Fruit fly (Drosophila melanogaster) whole organism, embryonic: ENCODE data around the gene CatB.

ENCODE experiments used
- Adf1 ChIP-seq: fragments of 200-800 bp; sonication (Bioruptor generic); IDR thresholded peaks from 2 replicates; pipeline ENCODE4 v1.3.6; 2022; ENCODE audit warnings: missing biosample characterization, missing genetic modification characterization
- Antp ChIP-seq: fragments of 200-800 bp; sonication (Bioruptor generic); optimal IDR thresholded peaks from 3 replicates; lab custom pipeline; 2016; ENCODE audit warnings: missing biosample characterization, missing genetic modification characterization
- B-H2 ChIP-seq: fragments of 200-800 bp; sonication (Bioruptor generic); optimal IDR thresholded peaks from 2 replicates; lab custom pipeline; 2018; ENCODE audit warnings: missing biosample characterization, mild to moderate bottlenecking, missing genetic modification characterization
- CG10431 ChIP-seq: fragments of 200-800 bp; sonication (Bioruptor generic); optimal IDR thresholded peaks from 3 replicates; lab custom pipeline; 2018; ENCODE audit warnings: missing biosample characterization, mild to moderate bottlenecking, missing genetic modification characterization
- CG12104 ChIP-seq: fragments of 200-800 bp; sonication (Bioruptor generic); optimal IDR thresholded peaks from 3 replicates; lab custom pipeline; 2016; ENCODE audit warnings: missing biosample characterization, missing genetic modification characterization
- CG1233 ChIP-seq: fragments of 200-800 bp; sonication (Bioruptor generic); optimal IDR thresholded peaks from 4 replicates; lab custom pipeline; 2018; ENCODE audit warnings: missing biosample characterization, mild to moderate bottlenecking, missing genetic modification characterization
- CG12659 ChIP-seq: fragments of 200-800 bp; sonication (Bioruptor generic); optimal IDR thresholded peaks from 3 replicates; lab custom pipeline; 2017; ENCODE audit warnings: mild to moderate bottlenecking, missing biosample characterization, missing genetic modification reagents, missing genetic modification characterization
- CG13296 ChIP-seq: fragments of 200-800 bp; sonication (Bioruptor generic); optimal IDR thresholded peaks from 3 replicates; lab custom pipeline; 2018; ENCODE audit warnings: missing biosample characterization, mild to moderate bottlenecking, missing genetic modification characterization
- CG14710 ChIP-seq: fragments of 200-800 bp; sonication (Bioruptor generic); optimal IDR thresholded peaks from 3 replicates; lab custom pipeline; 2019; ENCODE audit warnings: missing biosample characterization, mild to moderate bottlenecking, missing genetic modification characterization, moderate library complexity
- CG1647 ChIP-seq: fragments of 200-800 bp; sonication (Bioruptor generic); optimal IDR thresholded peaks from 3 replicates; lab custom pipeline; 2016; ENCODE audit warnings: missing biosample characterization, missing genetic modification characterization
- CG17359 ChIP-seq: fragments of 200-800 bp; sonication (Bioruptor generic); optimal IDR thresholded peaks from 3 replicates; lab custom pipeline; 2018; ENCODE audit warnings: missing biosample characterization, mild to moderate bottlenecking, missing genetic modification characterization, moderate library complexity
- CG17361 ChIP-seq: fragments of 200-800 bp; sonication (Bioruptor generic); IDR thresholded peaks from 3 replicates; pipeline ENCODE4 v1.3.6; 2022; ENCODE audit warnings: missing biosample characterization, missing genetic modification characterization
- CG17912 ChIP-seq: fragments of 200-800 bp; sonication (Bioruptor generic); optimal IDR thresholded peaks from 2 replicates; lab custom pipeline; 2018; ENCODE audit warnings: missing biosample characterization, mild to moderate bottlenecking, missing genetic modification characterization
- CG18619 ChIP-seq: fragments of 200-800 bp; sonication (Bioruptor generic); optimal IDR thresholded peaks from 3 replicates; lab custom pipeline; 2017; ENCODE audit warnings: missing biosample characterization, mild to moderate bottlenecking, missing genetic modification characterization
- CG18764 ChIP-seq: fragments of 200-800 bp; sonication (Bioruptor generic); optimal IDR thresholded peaks from 3 replicates; lab custom pipeline; 2016; ENCODE audit warnings: missing biosample characterization, missing genetic modification characterization
- CG2712 ChIP-seq: fragments of 200-800 bp; optimal IDR thresholded peaks from 3 replicates; lab custom pipeline; 2019; ENCODE audit warnings: missing biosample characterization, mild to moderate bottlenecking, missing genetic modification characterization, moderate library complexity
- CG2889 ChIP-seq: fragments of 200-800 bp; sonication (Bioruptor generic); IDR thresholded peaks from 3 replicates; pipeline ENCODE4 v1.3.6; 2022; ENCODE audit warnings: missing biosample characterization, missing genetic modification characterization
- CG3163 ChIP-seq: fragments of 200-800 bp; sonication (Bioruptor generic); optimal IDR thresholded peaks from 3 replicates; lab custom pipeline; 2016; ENCODE audit warnings: missing biosample characterization, missing genetic modification characterization
- CG32767 ChIP-seq: fragments of 200-800 bp; sonication (Bioruptor generic); IDR thresholded peaks from 2 replicates; pipeline ENCODE4 v1.3.6; 2022; ENCODE audit warnings: missing biosample characterization, missing genetic modification characterization
- CG3995 ChIP-seq: fragments of 200-800 bp; sonication (Bioruptor generic); optimal IDR thresholded peaks from 3 replicates; lab custom pipeline; 2016; ENCODE audit warnings: missing biosample characterization, missing genetic modification characterization
- CG6254 ChIP-seq: fragments of 200-800 bp; sonication (Bioruptor generic); optimal IDR thresholded peaks from 3 replicates; lab custom pipeline; 2017; ENCODE audit warnings: mild to moderate bottlenecking, missing biosample characterization, missing genetic modification reagents, missing genetic modification characterization
- CG8290 ChIP-seq, 3 experiments: fragments of 200-800 bp; sonication (Bioruptor generic); optimal IDR thresholded peaks; 2 replicates each; lab custom pipeline; 2016 to 2019; ENCODE audit warnings: missing biosample characterization in 3 of 3, missing genetic modification characterization in 3 of 3, mild to moderate bottlenecking in 2 of 3, moderate library complexity in 1 of 3
- CG8359 ChIP-seq: fragments of 200-800 bp; sonication (Bioruptor generic); optimal IDR thresholded peaks from 2 replicates; lab custom pipeline; 2017; ENCODE audit warnings: missing biosample characterization, mild to moderate bottlenecking, missing genetic modification characterization, borderline replicate concordance
- Camta ChIP-seq: fragments of 200-800 bp; sonication (Bioruptor generic); optimal IDR thresholded peaks from 2 replicates; lab custom pipeline; 2016; ENCODE audit warnings: missing biosample characterization, missing genetic modification characterization
- MESR4 ChIP-seq: fragments of 200-800 bp; sonication (Bioruptor generic); optimal IDR thresholded peaks from 2 replicates; lab custom pipeline; 2018; ENCODE audit warnings: missing biosample characterization, mild to moderate bottlenecking, missing genetic modification characterization, moderate library complexity
- NC2β ChIP-seq: fragments of 200-800 bp; sonication (Bioruptor generic); optimal IDR thresholded peaks from 2 replicates; lab custom pipeline; 2016; ENCODE audit warnings: missing biosample characterization, missing genetic modification characterization
- NfI ChIP-seq: fragments of 200-800 bp; sonication (Bioruptor generic); optimal IDR thresholded peaks from 3 replicates; lab custom pipeline; 2018; ENCODE audit warnings: missing biosample characterization, mild to moderate bottlenecking, missing genetic modification characterization, moderate library complexity
- Oli ChIP-seq: fragments of 200-800 bp; sonication (Bioruptor generic); optimal IDR thresholded peaks from 2 replicates; lab custom pipeline; 2018; ENCODE audit warnings: missing biosample characterization, mild to moderate bottlenecking, missing genetic modification characterization, moderate library complexity
- Opbp ChIP-seq: fragments of 200-800 bp; sonication (Bioruptor generic); IDR thresholded peaks from 3 replicates; pipeline ENCODE4 v1.3.6; 2022; ENCODE audit warnings: missing biosample characterization, missing genetic modification characterization; ENCODE audit not compliant: partially characterized antibody
- Six4 ChIP-seq: fragments of 200-800 bp; sonication (Bioruptor generic); optimal IDR thresholded peaks from 2 replicates; lab custom pipeline; 2016; ENCODE audit warnings: missing biosample characterization, missing genetic modification characterization
- Spps ChIP-seq: fragments of 200-800 bp; sonication (Bioruptor generic); optimal IDR thresholded peaks from 2 replicates; lab custom pipeline; 2018; ENCODE audit warnings: missing biosample characterization, mild to moderate bottlenecking, missing genetic modification characterization
- Taf1 ChIP-seq: fragments of 200-800 bp; sonication (Bioruptor generic); IDR thresholded peaks from 2 replicates; pipeline ENCODE4 v1.3.6; 2022; ENCODE audit warnings: missing biosample characterization, missing genetic modification characterization
- Trl ChIP-seq, 3 experiments: fragments of >200 bp in 2 of 3; fragments of 200-800 bp in 1 of 3; sonication (Bioruptor generic) in 1 of 3; optimal IDR thresholded peaks; 2 replicates in 1 of 3; 3 replicates in 2 of 3; lab custom pipeline; 2016 to 2017; ENCODE audit warnings: missing biosample characterization in 1 of 3, missing genetic modification characterization in 1 of 3
- Vsx1 ChIP-seq: fragments of 200-800 bp; sonication (Bioruptor generic); optimal IDR thresholded peaks from 2 replicates; lab custom pipeline; 2017; ENCODE audit warnings: missing biosample characterization, mild to moderate bottlenecking, missing genetic modification characterization, missing genetic modification reagents
- ap ChIP-seq: fragments of 200-800 bp; sonication (Bioruptor generic); IDR thresholded peaks from 2 replicates; pipeline ENCODE4 v1.3.6; 2022; ENCODE audit warnings: missing biosample characterization, missing genetic modification characterization
- az2 ChIP-seq: fragments of 200-800 bp; sonication (Bioruptor generic); optimal IDR thresholded peaks from 3 replicates; lab custom pipeline; 2016; ENCODE audit warnings: missing biosample characterization, missing genetic modification characterization
- chn ChIP-seq: fragments of 200-800 bp; sonication (Bioruptor generic); optimal IDR thresholded peaks from 2 replicates; lab custom pipeline; 2016; ENCODE audit warnings: missing biosample characterization, missing genetic modification characterization
- da ChIP-seq: fragments of 200-800 bp; sonication (Bioruptor generic); optimal IDR thresholded peaks from 2 replicates; lab custom pipeline; 2016; ENCODE audit warnings: missing biosample characterization, missing genetic modification characterization
- dan ChIP-seq: fragments of 200-800 bp; sonication (Bioruptor generic); IDR thresholded peaks from 2 replicates; pipeline ENCODE4 v1.3.6; 2022; ENCODE audit warnings: missing biosample characterization, missing genetic modification characterization
- eve ChIP-seq, 2 experiments: fragments of >200 bp; optimal IDR thresholded peaks; 2 replicates each; lab custom pipeline; 2017; ENCODE audit warnings: missing biosample characterization in 2 of 2, missing genetic modification characterization in 2 of 2
- eyg ChIP-seq: fragments of 200-800 bp; sonication (Bioruptor generic); optimal IDR thresholded peaks from 3 replicates; lab custom pipeline; 2016; ENCODE audit warnings: missing biosample characterization, missing genetic modification characterization
- kay ChIP-seq: fragments of 200-800 bp; sonication (Bioruptor generic); optimal IDR thresholded peaks from 2 replicates; lab custom pipeline; 2016; ENCODE audit warnings: missing biosample characterization, missing genetic modification characterization
- klu ChIP-seq: fragments of 200-800 bp; sonication (Bioruptor generic); IDR thresholded peaks from 2 replicates; pipeline ENCODE4 v1.3.6; 2022; ENCODE audit warnings: missing biosample characterization, missing genetic modification characterization
- onecut ChIP-seq: fragments of 200-800 bp; sonication (Bioruptor generic); IDR thresholded peaks from 2 replicates; pipeline ENCODE4 v1.3.6; 2022; ENCODE audit warnings: missing biosample characterization, missing genetic modification characterization
- pan ChIP-seq, 4 experiments: fragments of >200 bp in 3 of 4; fragments of 200-800 bp in 1 of 4; sonication (Bioruptor generic) in 1 of 4; optimal IDR thresholded peaks in 3 of 4; IDR thresholded peaks in 1 of 4; 2 replicates each; pipeline versions ENCODE4 v1.3.6 to Lab custom; 2017 to 2022; ENCODE audit warnings: missing biosample characterization in 2 of 4, missing genetic modification characterization in 2 of 4, mixed read lengths in 1 of 4
- pros ChIP-seq: fragments of 200-800 bp; sonication (Bioruptor generic); optimal IDR thresholded peaks from 3 replicates; lab custom pipeline; 2019; ENCODE audit warnings: missing biosample characterization, mild to moderate bottlenecking, missing genetic modification characterization, moderate library complexity
- repo ChIP-seq: fragments of 200-800 bp; sonication (Bioruptor generic); optimal IDR thresholded peaks from 2 replicates; lab custom pipeline; 2016; ENCODE audit warnings: missing biosample characterization, missing genetic modification characterization
- shn ChIP-seq: fragments of 200-800 bp; sonication (Bioruptor generic); optimal IDR thresholded peaks from 3 replicates; lab custom pipeline; 2016; ENCODE audit warnings: missing biosample characterization, missing genetic modification characterization
- slou ChIP-seq: fragments of 200-800 bp; sonication (Bioruptor generic); optimal IDR thresholded peaks from 3 replicates; lab custom pipeline; 2016; ENCODE audit warnings: missing biosample characterization, missing genetic modification characterization
- zfh1 ChIP-seq: fragments of 200-800 bp; sonication (Bioruptor generic); IDR thresholded peaks from 3 replicates; pipeline ENCODE4 v1.3.6; 2022; ENCODE audit warnings: missing biosample characterization, missing genetic modification characterization

CatB gene

DNA sequence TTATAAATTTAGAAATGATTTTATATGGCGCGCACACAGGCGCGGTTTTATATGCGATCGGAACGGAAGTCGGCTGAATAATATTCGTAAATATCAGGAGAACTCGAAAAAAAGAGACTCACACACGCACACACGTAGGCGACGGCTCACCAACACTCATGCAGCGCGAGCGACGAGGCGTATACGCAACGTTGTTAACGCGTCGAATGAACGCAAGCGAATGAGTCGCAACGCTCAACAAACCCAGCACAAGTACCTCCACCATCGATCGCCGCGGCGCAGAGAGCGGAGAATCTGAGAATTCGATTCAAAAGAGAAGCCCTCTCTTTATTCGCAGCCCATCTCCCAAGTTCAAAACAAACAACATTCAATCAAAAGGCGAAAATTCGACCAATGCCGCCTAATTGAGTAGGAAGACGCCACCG, 30.2 kb downstream of the CatB start (continued):
- TF ChIP-seq Adf1 (GFP tag; lab: Robert Waterston, UW) (peak; percentile 72), dan (GFP tag; lab: Robert Waterston, UW) (no peak), CG17361 (GFP tag; lab: Robert Waterston, UW) (no peak), CG17912 (GFP tag; lab: Kevin White, UChicago) (peak; percentile 47), CG12659 (GFP tag; lab: Kevin White, UChicago) (peak; percentile 35), CG13296 (peak; percentile 68), CG8290 (GFP tag; optimal IDR thresholded peaks at IDR 0.05; lab: Kevin White, UChicago) (no peak), CG8290 (tag; optimal IDR thresholded peaks at IDR 0.05; lab: Kevin White, UChicago) (peak in 1 of 2 experiments; percentile 77), pan (optimal IDR thresholded peaks at IDR 0.05; lab: Kevin White, UChicago) (no peak), pan (GFP tag; optimal IDR thresholded peaks at IDR 0.05 in 1 of 2, IDR thresholded peaks at IDR 0.05 in 1 of 2) (peak in 1 of 2 experiments; percentile 35), klu (no peak), Opbp (GFP tag; lab: Robert Waterston, UW) (peak; percentile 60; the same call in 1 of the 3 replicates), shn (GFP tag; lab: Kevin White, UChicago) (peak; percentile 5), Camta (peak; percentile 7), Vsx1 (GFP tag; lab: Kevin White, UChicago) (no peak), CG8359 (GFP tag; lab: Kevin White, UChicago) (no peak), Antp (GFP tag; lab: Kevin White, UChicago) (no peak), kay (peak; percentile 38), CG3163 (GFP tag; lab: Kevin White, UChicago) (peak; percentile 97), da (GFP tag; lab: Kevin White, UChicago) (no peak), slou (GFP tag; lab: Kevin White, UChicago) (no peak), pros (GFP tag; lab: Kevin White, UChicago) (peak; percentile 4), CG32767 (GFP tag; lab: Robert Waterston, UW) (peak; percentile 10; the same call in 1 of the 2 replicates), CG2712 (tag; lab: Kevin White, UChicago) (peak; percentile 7), ap (no peak), CG1647 (GFP tag; lab: Kevin White, UChicago) (peak; percentile 1), CG14710 (no peak), eve (GFP tag; optimal IDR thresholded peaks at IDR 0.05; lab: Kevin White, UChicago) (no peak), Spps (tag; lab: Kevin White, UChicago) (no peak), chn (GFP tag; lab: Kevin White, UChicago) (no peak), MESR4 (GFP tag; lab: Kevin White, UChicago) (no peak), CG12104 (GFP tag; lab: Kevin White, UChicago) (no peak), onecut (GFP tag; lab: Robert Waterston, UW) (peak; percentile 68), CG18619 (peak; percentile 28), Oli (no peak), Taf1 (GFP tag; lab: Robert Waterston, UW) (0 out of 2 replicates have a peak, but pooled peaks have one; percentile 28), az2 (GFP tag; lab: Kevin White, UChicago) (no peak), eyg (peak; percentile 37), B-H2 (GFP tag; lab: Kevin White, UChicago) (peak; percentile 46), CG1233 (GFP tag; lab: Kevin White, UChicago) (peak; percentile 59), CG18764 (GFP tag; lab: Kevin White, UChicago) (no peak), Trl (optimal IDR thresholded peaks at IDR 0.05; lab: Kevin White, UChicago) (peak; percentile 88 to 92), Trl (GFP tag; optimal IDR thresholded peaks at IDR 0.05; lab: Kevin White, UChicago) (peak; percentile 41), CG10431 (GFP tag; lab: Kevin White, UChicago) (no peak), Six4 (no peak), NfI (GFP tag; lab: Kevin White, UChicago) (peak; percentile 7), NC2β (GFP tag; lab: Kevin White, UChicago) (peak; percentile 10), CG6254 (GFP tag; lab: Kevin White, UChicago) (no peak), zfh1 (GFP tag; lab: Robert Waterston, UW) (peak; percentile 71), repo (GFP tag; lab: Kevin White, UChicago) (no peak), CG17359 (tag; lab: Kevin White, UChicago) (peak; percentile 24), CG2889 (no peak), CG3995 (no peak)
